Worm (Caenorhabditis elegans): ENCODE results near the gene srd-58.

Gene srd-58

ce11 chrII:7174843-7175242 lies 30.0 kb downstream of the srd-58 start, which contains the start of gene glc-4:
TSS of gene glc-4 (minus strand) at chrII:7174943.
- TF ChIP-seq cnd-1 (tag; optimal IDR thresholded peaks at IDR 0.05): no peak
- no peak for TF ChIP-seq bed-3 (GFP tag; optimal IDR thresholded peaks at IDR 0.05)
- no peak for TF ChIP-seq nhr-2 (tag; optimal IDR thresholded peaks at IDR 0.05)
- TF ChIP-seq nhr-237 (tag; optimal IDR thresholded peaks at IDR 0.05): no peak

DNA sequence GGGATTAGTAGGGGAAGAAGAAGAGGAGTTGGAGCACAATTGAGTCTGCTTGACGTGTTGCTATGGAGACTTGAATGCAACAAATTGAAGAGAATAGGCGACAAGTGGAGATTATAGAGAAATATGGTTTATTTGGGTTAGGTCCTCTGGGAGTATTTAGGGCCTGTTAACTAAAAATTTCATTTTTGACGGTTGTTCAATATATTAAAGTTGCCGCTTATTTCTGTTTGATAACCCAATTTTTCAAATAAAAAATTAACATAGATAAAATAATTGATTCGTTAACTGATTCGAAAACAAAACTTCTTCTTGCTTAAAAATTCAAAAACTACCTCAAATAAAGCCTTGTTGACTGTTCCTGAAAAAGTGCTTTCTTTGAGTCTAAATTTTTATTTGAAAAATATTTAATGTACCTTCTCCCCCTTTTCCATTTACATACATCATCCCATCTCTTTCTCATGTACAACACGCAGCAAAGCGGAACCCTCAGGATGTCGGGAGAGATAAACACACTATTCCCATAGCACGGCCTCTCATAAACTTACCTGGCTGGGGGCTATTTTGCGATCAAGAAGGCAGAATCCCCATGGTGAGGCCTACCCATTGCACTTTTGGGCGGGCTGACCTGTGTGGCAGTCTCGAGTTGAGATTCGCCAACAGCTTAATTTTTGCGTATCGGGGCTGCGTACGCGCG lies 33.4 kb downstream of the srd-58 start, which contains the start of gene dyf-13:
Gene dyf-13 (minus strand): TSS at position 51 of the 694 bp plus-strand sequence.
- TF ChIP-seq nhr-12 (tag; optimal IDR thresholded peaks at IDR 0.05) (no peak), zip-8 (tag; optimal IDR thresholded peaks at IDR 0.05) (no peak), M03D4.4 (tag; optimal IDR thresholded peaks at IDR 0.05) (no peak), pha-4 (tag; optimal IDR thresholded peaks at IDR 0.05) (no peak), mls-2 (tag; optimal IDR thresholded peaks at IDR 0.05) (no peak), unc-39 (tag; optimal IDR thresholded peaks at IDR 0.05) (no peak)

ce11 chrII:7168712-7169111 lies 36.1 kb downstream of the srd-58 start, which contains the start of gene col-36:
TSS of gene col-36 (minus strand) at chrII:7168812.
- TF ChIP-seq flh-1 (GFP tag; optimal IDR thresholded peaks at IDR 0.05) (no peak), sem-2 (GFP tag; optimal IDR thresholded peaks at IDR 0.05) (no peak), sptf-1 (tag; optimal IDR thresholded peaks at IDR 0.05) (no peak), nhr-237 (tag; optimal IDR thresholded peaks at IDR 0.05) (no peak), mep-1 (tag; optimal IDR thresholded peaks at IDR 0.05) (no peak), lin-13 (tag; optimal IDR thresholded peaks at IDR 0.05) (no peak), nhr-76 (tag; optimal IDR thresholded peaks at IDR 0.05) (no peak), hlh-1 (tag; optimal IDR thresholded peaks at IDR 0.05) (no peak)

DNA sequence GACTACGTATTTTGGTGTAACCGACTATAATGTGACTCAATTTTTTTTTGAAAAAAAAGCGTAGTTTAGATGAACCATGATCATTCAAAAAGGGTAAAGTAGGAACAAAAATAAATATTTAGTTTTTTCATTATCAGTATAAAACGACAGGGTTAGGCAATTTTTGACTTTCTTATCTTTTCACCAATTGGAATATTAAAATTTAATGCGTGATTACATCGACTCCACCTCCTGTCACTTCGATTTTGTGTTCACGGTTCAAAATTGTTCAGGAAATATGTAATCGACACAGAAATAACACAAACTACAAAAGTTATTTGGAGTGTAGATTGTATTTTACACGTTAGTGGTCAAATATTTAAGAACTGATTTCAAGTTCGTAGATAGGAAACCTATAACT lies 38.1 kb downstream of the srd-58 start:
- no peak for TF ChIP-seq unc-62 (GFP tag; optimal IDR thresholded peaks at IDR 0.05)
- TF ChIP-seq nhr-12 (tag; optimal IDR thresholded peaks at IDR 0.05): no peak

DNA sequence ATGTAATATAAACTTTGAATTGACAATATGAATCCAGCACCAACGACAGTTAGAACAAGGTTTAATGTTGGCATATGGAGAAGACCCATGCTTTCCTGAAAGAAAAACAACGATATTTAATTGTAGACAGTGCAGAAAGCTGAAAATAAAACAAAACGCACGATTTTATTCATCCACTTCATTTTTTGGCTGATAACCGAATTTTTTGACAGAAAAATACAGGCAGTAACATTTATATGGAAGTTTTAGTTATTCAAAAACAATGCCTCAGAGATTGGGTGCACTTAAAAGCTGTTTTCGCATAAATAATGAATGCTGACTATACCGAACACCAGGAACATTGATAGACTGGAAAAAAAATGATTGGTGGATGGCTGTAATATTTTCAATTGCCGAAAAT lies 39.1 kb downstream of the srd-58 start, which contains the start of gene mfsd-13.2:
Gene mfsd-13.2 (minus strand): TSS at position 101 of the 400 bp plus-strand sequence.
- TF ChIP-seq lsy-2 (tag; optimal IDR thresholded peaks at IDR 0.05): no peak
- no peak for TF ChIP-seq ceh-39 (tag; optimal IDR thresholded peaks at IDR 0.05)
- no peak for TF ChIP-seq drap-1 (GFP tag; optimal IDR thresholded peaks at IDR 0.05)
- no peak for TF ChIP-seq nhr-2 (tag; optimal IDR thresholded peaks at IDR 0.05)
- no peak for TF ChIP-seq snpc-4 (tag; optimal IDR thresholded peaks at IDR 0.05)
- no peak for TF ChIP-seq elt-3 (tag; optimal IDR thresholded peaks at IDR 0.05)
- TF ChIP-seq hlh-1 (tag; optimal IDR thresholded peaks at IDR 0.05): no peak
- TF ChIP-seq ceh-43 (GFP tag; optimal IDR thresholded peaks at IDR 0.05): no peak
- no peak for TF ChIP-seq pha-4 (tag; optimal IDR thresholded peaks at IDR 0.05)
- TF ChIP-seq lin-32 (GFP tag; optimal IDR thresholded peaks at IDR 0.05): no peak
- TF ChIP-seq blmp-1 (tag; optimal IDR thresholded peaks at IDR 0.05): no peak
- no peak for TF ChIP-seq unc-62 (GFP tag; optimal IDR thresholded peaks at IDR 0.05)
- no peak for TF ChIP-seq zip-8 (tag; optimal IDR thresholded peaks at IDR 0.05)

ce11 chrII:7161512-7161911 lies 43.3 kb downstream of the srd-58 start, which contains the start of gene C27H5.12:
TSS of gene C27H5.12 (minus strand) at chrII:7161612.
- TF ChIP-seq snpc-4 (tag; optimal IDR thresholded peaks at IDR 0.05) (no peak), unc-120 (tag; optimal IDR thresholded peaks at IDR 0.05; ENCODE audit: poor library complexity, severe bottlenecking) (no peak), zip-8 (tag; optimal IDR thresholded peaks at IDR 0.05) (no peak), tbx-8 (GFP tag; optimal IDR thresholded peaks at IDR 0.05) (no peak), nhr-237 (tag; optimal IDR thresholded peaks at IDR 0.05) (no peak), sptf-1 (tag; optimal IDR thresholded peaks at IDR 0.05) (no peak), elt-3 (tag; optimal IDR thresholded peaks at IDR 0.05) (no peak), bed-3 (GFP tag; optimal IDR thresholded peaks at IDR 0.05) (no peak), lin-32 (GFP tag; optimal IDR thresholded peaks at IDR 0.05) (no peak), ceh-39 (tag; optimal IDR thresholded peaks at IDR 0.05) (no peak), elt-1 (tag; optimal IDR thresholded peaks at IDR 0.05; ENCODE audit: borderline replicate concordance, insufficient read depth) (no peak), lsy-2 (tag; optimal IDR thresholded peaks at IDR 0.05) (no peak)

Data from whole organism, mixed stage, embryonic.